Fruit fly (Drosophila melanogaster): ENCODE measurements around the gene CG42564.

CG42564 gene

DNA sequence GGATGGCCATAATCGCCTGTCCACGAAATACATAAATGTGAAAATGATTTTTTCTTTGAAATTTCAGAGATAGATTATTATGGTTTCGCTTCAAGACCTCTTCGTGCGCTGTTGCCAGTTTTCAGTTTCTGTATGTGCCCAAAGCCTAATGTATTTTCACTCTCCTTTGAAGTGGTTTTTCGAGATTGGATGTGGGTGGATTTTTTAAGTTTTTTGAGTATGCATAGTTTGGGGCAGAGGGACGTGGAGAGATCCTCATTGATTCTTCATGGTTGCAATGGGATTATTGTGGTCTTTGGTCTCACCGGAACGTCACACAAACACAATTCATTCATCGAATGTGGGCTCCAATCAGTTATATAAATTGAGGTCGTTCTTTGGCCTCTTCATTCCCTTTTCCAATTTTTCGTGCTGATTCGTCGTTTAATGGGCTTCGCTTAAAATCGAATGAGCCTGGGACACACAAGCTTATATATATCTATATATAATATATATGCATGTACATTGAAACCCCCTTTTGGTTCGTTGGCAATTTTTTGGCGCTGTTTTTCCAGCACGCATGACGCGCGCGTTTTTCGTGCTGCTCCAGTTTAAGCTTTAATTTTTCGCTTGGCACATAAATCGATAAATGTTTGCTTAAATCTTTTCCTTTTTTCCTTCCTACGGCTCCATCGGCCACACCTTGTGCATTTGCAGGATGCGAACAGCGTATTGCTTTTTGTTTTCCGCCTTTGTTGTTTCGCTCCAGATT, 37.4 kb downstream of the CG42564 start (continued):
- peak; percentile 54 for TF ChIP-seq Med (GFP tag)
- TF ChIP-seq zen2 (GFP tag; IDR thresholded peaks at IDR 0.05; ENCODE audit: partially characterized antibody) = no peak
- no peak for TF ChIP-seq Hr39 (optimal IDR thresholded peaks at IDR 0.05)
- TF ChIP-seq Trl (optimal IDR thresholded peaks at IDR 0.05) = no peak
- no peak for TF ChIP-seq Trl (GFP tag; optimal IDR thresholded peaks at IDR 0.05)
- peak; percentile 36 for TF ChIP-seq onecut (GFP tag; IDR thresholded peaks at IDR 0.05)
- TF ChIP-seq CG2875 (GFP tag; optimal IDR thresholded peaks at IDR 0.05) = no peak
- TF ChIP-seq CG14965 (GFP tag; optimal IDR thresholded peaks at IDR 0.05; ENCODE audit: borderline replicate concordance) = no peak
- TF ChIP-seq CG18011 (GFP tag; optimal IDR thresholded peaks at IDR 0.05) = no peak
- TF ChIP-seq oc (tag; optimal IDR thresholded peaks at IDR 0.05) = peak; percentile 65
- TF ChIP-seq CG13296 (GFP tag; optimal IDR thresholded peaks at IDR 0.05) = no peak
- TF ChIP-seq ken (GFP tag; IDR thresholded peaks at IDR 0.05) = no peak
- TF ChIP-seq Hr3 (GFP tag; optimal IDR thresholded peaks at IDR 0.05) = no peak
- no peak for TF ChIP-seq Awh (GFP tag; IDR thresholded peaks at IDR 0.05)
- TF ChIP-seq gsb-n (tag; optimal IDR thresholded peaks at IDR 0.05) = peak; percentile 0
- no peak for TF ChIP-seq MTF-1 (GFP tag; optimal IDR thresholded peaks at IDR 0.05; ENCODE audit: borderline replicate concordance)

DNA sequence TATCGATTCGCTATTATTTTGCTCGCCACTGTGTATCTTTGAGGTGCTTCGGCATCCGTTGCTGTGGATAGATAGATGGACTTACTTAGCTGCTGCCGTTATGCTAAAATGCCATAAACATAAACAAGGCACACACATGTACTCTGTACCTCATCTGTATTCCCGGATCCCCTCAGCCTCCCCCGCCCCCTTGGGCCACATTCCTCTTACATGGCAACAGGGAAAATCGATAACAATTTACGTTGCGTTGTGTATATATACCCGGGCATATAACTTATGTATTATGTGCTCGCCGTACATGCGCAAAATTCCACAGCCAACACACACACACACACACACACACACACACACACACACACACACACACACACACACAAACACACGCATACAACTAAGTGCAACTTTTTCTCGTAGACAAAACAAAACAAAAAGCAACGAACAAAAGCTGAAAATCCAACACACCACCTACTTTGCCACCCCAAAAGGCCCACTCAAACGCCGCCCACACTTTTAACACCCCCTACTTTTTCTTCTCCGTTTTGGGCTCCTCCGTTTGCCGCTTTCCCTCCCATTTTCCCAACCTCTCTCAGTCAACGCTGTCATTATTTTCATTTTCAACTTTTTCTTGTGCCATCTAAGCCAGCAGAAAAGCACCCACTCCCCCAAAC, 39.6 kb downstream of the CG42564 start:
- TF ChIP-seq Stat92E (GFP tag; optimal IDR thresholded peaks at IDR 0.05) (peak in 1 of 3 experiments; percentile 10), repo (GFP tag; optimal IDR thresholded peaks at IDR 0.05) (no peak), lmd (GFP tag; IDR thresholded peaks at IDR 0.05) (no peak), CG6683 (GFP tag; optimal IDR thresholded peaks at IDR 0.05) (no peak), trem (tag; optimal IDR thresholded peaks at IDR 0.05) (no peak), CG14050 (GFP tag; IDR thresholded peaks at IDR 0.05) (no peak), CG8290 (GFP tag; optimal IDR thresholded peaks at IDR 0.05) (no peak), CG8290 (tag; optimal IDR thresholded peaks at IDR 0.05) (peak in 1 of 2 experiments; percentile 15), Bdp1 (GFP tag; optimal IDR thresholded peaks at IDR 0.05) (no peak), CG5180 (GFP tag; optimal IDR thresholded peaks at IDR 0.05) (no peak), Dfd (GFP tag; optimal IDR thresholded peaks at IDR 0.05) (peak in 1 of 2 experiments; percentile 44), gce (GFP tag; IDR thresholded peaks at IDR 0.05) (no peak), CG9932 (GFP tag; IDR thresholded peaks at IDR 0.05) (no peak), CG10979 (tag; optimal IDR thresholded peaks at IDR 0.05) (no peak), Sox102F (GFP tag; optimal IDR thresholded peaks at IDR 0.05) (no peak), ttk (GFP tag; IDR thresholded peaks at IDR 0.05) (peak; percentile 20; the same call in 1 of the 2 replicates), Atf-2 (GFP tag; optimal IDR thresholded peaks at IDR 0.05) (no peak), Aef1 (GFP tag; IDR thresholded peaks at IDR 0.05) (no peak), Six4 (GFP tag; optimal IDR thresholded peaks at IDR 0.05) (no peak), chinmo (GFP tag; IDR thresholded peaks at IDR 0.05; ENCODE audit: partially characterized antibody) (0 out of 4 replicates have a peak, but pooled peaks have one; percentile 10), MTF-1 (GFP tag; optimal IDR thresholded peaks at IDR 0.05; ENCODE audit: borderline replicate concordance) (no peak), Med (GFP tag) (peak; percentile 72), sens (GFP tag) (peak; percentile 0), CkIIα-i1 (GFP tag; IDR thresholded peaks at IDR 0.05) (no peak), psq (GFP tag; optimal IDR thresholded peaks at IDR 0.05) (peak; percentile 60), Dip3 (GFP tag; optimal IDR thresholded peaks at IDR 0.05) (no peak), gem (tag; optimal IDR thresholded peaks at IDR 0.05) (no peak), CG17328 (GFP tag; IDR thresholded peaks at IDR 0.05) (no peak), CG4820 (GFP tag; optimal IDR thresholded peaks at IDR 0.05) (no peak), sd (tag; optimal IDR thresholded peaks at IDR 0.05) (peak; percentile 69), sr (GFP tag; IDR thresholded peaks at IDR 0.05) (peak; percentile 53; the same call in 2 of the 3 replicates), lov (optimal IDR thresholded peaks at IDR 0.05) (no peak), lov (GFP tag; IDR thresholded peaks at IDR 0.05) (no peak), Ptx1 (GFP tag; IDR thresholded peaks at IDR 0.05) (no peak), cato (GFP tag; optimal IDR thresholded peaks at IDR 0.05; ENCODE audit: borderline replicate concordance) (no peak)

Measured in whole organism, embryonic.